Fruit fly (Drosophila melanogaster) whole organism, prepupa: ENCODE data around the gene CG13008.

Experiments
- Blimp-1 ChIP-seq: fragments of 200-800 bp; sonication (Bioruptor generic); optimal IDR thresholded peaks from 3 replicates; lab custom pipeline; 2017; ENCODE audit warnings: missing biosample characterization, missing genetic modification characterization, mild to moderate bottlenecking, moderate library complexity, missing genetic modification reagents
- CG10631 ChIP-seq: fragments of 200-800 bp; sonication (Bioruptor generic); optimal IDR thresholded peaks from 2 replicates; lab custom pipeline; 2016; ENCODE audit warnings: missing biosample characterization, missing genetic modification characterization
- CG10669 ChIP-seq: fragments of 200-800 bp; sonication (Bioruptor generic); optimal IDR thresholded peaks from 3 replicates; lab custom pipeline; 2018; ENCODE audit warnings: missing biosample characterization, mild to moderate bottlenecking, missing genetic modification characterization, moderate library complexity
- CG11762 ChIP-seq: fragments of 200-800 bp; sonication (Bioruptor generic); optimal IDR thresholded peaks from 3 replicates; lab custom pipeline; 2016; ENCODE audit warnings: missing biosample characterization, missing genetic modification characterization; ENCODE audit not compliant: insufficient read depth
- CG11902 ChIP-seq: fragments of 200-800 bp; sonication (Bioruptor generic); optimal IDR thresholded peaks from 3 replicates; lab custom pipeline; 2016; ENCODE audit warnings: missing biosample characterization, missing genetic modification characterization
- CG15336 ChIP-seq: fragments of 200-800 bp; sonication (Bioruptor generic); IDR thresholded peaks from 2 replicates; pipeline ENCODE4 v1.3.6; 2022; ENCODE audit warnings: missing biosample characterization, missing genetic modification characterization
- CG32006 ChIP-seq: fragments of 200-800 bp; sonication (Bioruptor generic); optimal IDR thresholded peaks from 3 replicates; lab custom pipeline; 2017; ENCODE audit warnings: missing biosample characterization, mild to moderate bottlenecking, missing genetic modification characterization
- CG34406 ChIP-seq: fragments of 200-800 bp; sonication (Bioruptor generic); optimal IDR thresholded peaks from 3 replicates; lab custom pipeline; 2016; ENCODE audit warnings: missing biosample characterization, missing genetic modification characterization
- CG6163 ChIP-seq: fragments of 200-800 bp; sonication (Bioruptor generic); IDR thresholded peaks from 3 replicates; pipeline ENCODE4 v1.3.6; 2022; ENCODE audit warnings: missing biosample characterization, missing genetic modification characterization
- CG6792 ChIP-seq: fragments of 200-800 bp; sonication (Bioruptor generic); optimal IDR thresholded peaks from 3 replicates; lab custom pipeline; 2016; ENCODE audit warnings: missing biosample characterization, missing genetic modification characterization
- CG6808 ChIP-seq: fragments of 200-800 bp; sonication (Bioruptor generic); optimal IDR thresholded peaks from 3 replicates; lab custom pipeline; 2017; ENCODE audit warnings: missing biosample characterization, missing genetic modification characterization, mild to moderate bottlenecking, moderate library complexity, missing genetic modification reagents
- CG6854 ChIP-seq: fragments of 200-800 bp; sonication (Bioruptor generic); optimal IDR thresholded peaks from 2 replicates; lab custom pipeline; 2017; ENCODE audit warnings: missing biosample characterization, mild to moderate bottlenecking, missing genetic modification characterization
- CG7368 ChIP-seq: fragments of 200-800 bp; sonication (Bioruptor generic); optimal IDR thresholded peaks from 3 replicates; lab custom pipeline; 2016; ENCODE audit warnings: missing biosample characterization, missing genetic modification characterization
- CG8119 ChIP-seq: fragments of 200-800 bp; sonication (Bioruptor generic); IDR thresholded peaks from 3 replicates; pipeline ENCODE4 v1.3.6; 2022; ENCODE audit warnings: missing biosample characterization, missing genetic modification characterization
- CG8319 ChIP-seq: fragments of 200-800 bp; sonication (Bioruptor generic); optimal IDR thresholded peaks from 3 replicates; lab custom pipeline; 2016; ENCODE audit warnings: missing biosample characterization, missing genetic modification characterization
- CG8632 ChIP-seq: fragments of 200-800 bp; sonication (Bioruptor generic); optimal IDR thresholded peaks from 3 replicates; lab custom pipeline; 2016; ENCODE audit warnings: missing biosample characterization, missing genetic modification characterization
- CG9139 ChIP-seq: fragments of 200-800 bp; sonication (Bioruptor generic); optimal IDR thresholded peaks from 3 replicates; lab custom pipeline; 2017; ENCODE audit warnings: missing biosample characterization, mild to moderate bottlenecking, missing genetic modification characterization
- Eip75B ChIP-seq: fragments of 200-800 bp; sonication (Bioruptor generic); optimal IDR thresholded peaks from 3 replicates; lab custom pipeline; 2016; ENCODE audit warnings: missing biosample characterization, missing genetic modification characterization
- Eip78C ChIP-seq: fragments of 200-800 bp; sonication (Bioruptor generic); peaks from one replicate; lab custom pipeline; 2016; ENCODE audit warnings: missing biosample characterization, missing genetic modification characterization
- Ets21C ChIP-seq: fragments of 200-800 bp; sonication (Bioruptor generic); optimal IDR thresholded peaks from 3 replicates; lab custom pipeline; 2016; ENCODE audit warnings: missing biosample characterization, missing genetic modification characterization
- Ets96B ChIP-seq: fragments of 200-800 bp; optimal IDR thresholded peaks from 2 replicates; lab custom pipeline; 2019; ENCODE audit warnings: missing biosample characterization, mild to moderate bottlenecking, missing genetic modification characterization, moderate library complexity
- Hr39 ChIP-seq: fragments of 200-800 bp; sonication (Bioruptor generic); optimal IDR thresholded peaks from 2 replicates; lab custom pipeline; 2016; ENCODE audit warnings: missing biosample characterization, missing genetic modification characterization
- Lpt ChIP-seq: fragments of 200-800 bp; sonication (Bioruptor generic); optimal IDR thresholded peaks from 3 replicates; lab custom pipeline; 2016; ENCODE audit warnings: missing biosample characterization, missing genetic modification characterization
- Met ChIP-seq: fragments of 200-800 bp; sonication (Bioruptor generic); optimal IDR thresholded peaks from 3 replicates; lab custom pipeline; 2016; ENCODE audit warnings: missing biosample characterization, missing genetic modification characterization
- OdsH ChIP-seq: fragments of 200-800 bp; sonication (Bioruptor generic); optimal IDR thresholded peaks from 3 replicates; lab custom pipeline; 2016; ENCODE audit warnings: missing biosample characterization, missing genetic modification characterization
- Smox ChIP-seq: fragments of 200-800 bp; sonication (Bioruptor generic); optimal IDR thresholded peaks from 3 replicates; lab custom pipeline; 2016; ENCODE audit warnings: missing biosample characterization, missing genetic modification characterization
- Sox14 ChIP-seq: fragments of 200-800 bp; sonication (Bioruptor generic); optimal IDR thresholded peaks from 3 replicates; lab custom pipeline; 2016; ENCODE audit warnings: missing biosample characterization, missing genetic modification characterization
- Sox15 ChIP-seq: fragments of 200-800 bp; sonication (Bioruptor generic); optimal IDR thresholded peaks from 3 replicates; lab custom pipeline; 2016; ENCODE audit warnings: missing biosample characterization, missing genetic modification characterization
- acj6 ChIP-seq: fragments of 200-800 bp; sonication (Bioruptor generic); optimal IDR thresholded peaks from 3 replicates; lab custom pipeline; 2016; ENCODE audit warnings: missing biosample characterization, missing genetic modification characterization
- cyc ChIP-seq: fragments of 200-800 bp; sonication (Bioruptor generic); optimal IDR thresholded peaks from 3 replicates; lab custom pipeline; 2016; ENCODE audit warnings: missing biosample characterization, missing genetic modification characterization
- eg ChIP-seq: fragments of 200-800 bp; sonication (Bioruptor generic); IDR thresholded peaks from 3 replicates; pipeline ENCODE4 v1.3.6; 2022; ENCODE audit warnings: missing biosample characterization, missing genetic modification characterization
- esn ChIP-seq: fragments of 200-800 bp; sonication (Bioruptor generic); optimal IDR thresholded peaks from 2 replicates; lab custom pipeline; 2016; ENCODE audit warnings: missing biosample characterization, mild to moderate bottlenecking, missing genetic modification characterization, moderate library complexity
- fd59A ChIP-seq: fragments of 200-800 bp; sonication (Bioruptor generic); optimal IDR thresholded peaks from 2 replicates; lab custom pipeline; 2017; ENCODE audit warnings: missing biosample characterization, mild to moderate bottlenecking, missing genetic modification characterization, missing genetic modification reagents
- fkh ChIP-seq: fragments of 200-800 bp; sonication (Bioruptor generic); optimal IDR thresholded peaks from 3 replicates; lab custom pipeline; 2017; ENCODE audit warnings: missing biosample characterization, mild to moderate bottlenecking, missing genetic modification characterization, moderate library complexity
- lz ChIP-seq: fragments of 200-800 bp; sonication (Bioruptor generic); optimal IDR thresholded peaks from 3 replicates; lab custom pipeline; 2016; ENCODE audit warnings: missing biosample characterization, missing genetic modification characterization
- net ChIP-seq: fragments of 200-800 bp; sonication (Bioruptor generic); optimal IDR thresholded peaks from 3 replicates; lab custom pipeline; 2016; ENCODE audit warnings: missing biosample characterization, missing genetic modification characterization
- pdm3 ChIP-seq: fragments of 200-800 bp; sonication (Bioruptor generic); optimal IDR thresholded peaks from 3 replicates; lab custom pipeline; 2016; ENCODE audit warnings: missing biosample characterization, missing genetic modification characterization
- salr ChIP-seq, 2 experiments: fragments of 200-800 bp; sonication (Bioruptor generic); optimal IDR thresholded peaks; 3 replicates each; lab custom pipeline; 2016 to 2018; ENCODE audit warnings: missing biosample characterization in 2 of 2, missing genetic modification characterization in 2 of 2, mild to moderate bottlenecking in 1 of 2
- spab ChIP-seq: fragments of 200-800 bp; sonication (Bioruptor generic); optimal IDR thresholded peaks from 2 replicates; lab custom pipeline; 2017; ENCODE audit warnings: missing biosample characterization, mild to moderate bottlenecking, missing genetic modification characterization, missing genetic modification reagents
- ss ChIP-seq, 2 experiments: fragments of 200-800 bp; sonication (Bioruptor generic); optimal IDR thresholded peaks; 2 replicates in 1 of 2; 3 replicates in 1 of 2; lab custom pipeline; 2017 to 2018; ENCODE audit warnings: mild to moderate bottlenecking in 2 of 2, missing biosample characterization in 2 of 2, missing genetic modification characterization in 2 of 2, moderate library complexity in 1 of 2
- svp ChIP-seq: fragments of 200-800 bp; sonication (Bioruptor generic); peaks from one replicate; lab custom pipeline; 2016; ENCODE audit warnings: missing biosample characterization, missing genetic modification characterization
- topi ChIP-seq: fragments of 200-800 bp; sonication (Bioruptor generic); optimal IDR thresholded peaks from 3 replicates; lab custom pipeline; 2016; ENCODE audit warnings: missing biosample characterization, missing genetic modification characterization

CG13008 gene

dm6 chrX:16711003-16711402 lies at the start of gene CG13008:
TSS of gene CG13008 (plus strand) at chrX:16711303.
- no peak for TF ChIP-seq CG6808 (GFP tag; lab: Kevin White, UChicago)
- TF ChIP-seq CG6854: no peak
- no peak for TF ChIP-seq ss (GFP tag; optimal IDR thresholded peaks at IDR 0.05; lab: Kevin White, UChicago)
- no peak for TF ChIP-seq acj6

dm6 chrX:16664405-16665064 lies 46.6 kb upstream of the CG13008 start, which contains the start of gene CG15865:
TSS of gene CG15865 (minus strand) at chrX:16664455.
- TF ChIP-seq Blimp-1 (GFP tag; lab: Kevin White, UChicago) (no peak), CG32006 (GFP tag; lab: Kevin White, UChicago) (no peak), spab (no peak), svp (GFP tag; lab: Kevin White, UChicago) (peak; percentile 70), Smox (peak; percentile 16), CG15336 (no peak), CG6163 (GFP tag; lab: Robert Waterston, UW) (no peak), topi (GFP tag; lab: Kevin White, UChicago) (no peak), Lpt (GFP tag; lab: Kevin White, UChicago) (no peak), Sox14 (GFP tag; lab: Kevin White, UChicago) (no peak), CG10631 (GFP tag; lab: Kevin White, UChicago) (no peak), acj6 (no peak), eg (GFP tag; lab: Robert Waterston, UW) (no peak), CG6854 (no peak), CG10669 (GFP tag; lab: Kevin White, UChicago) (no peak), esn (GFP tag; lab: Kevin White, UChicago) (no peak), CG7368 (GFP tag; lab: Kevin White, UChicago) (no peak), CG8632 (no peak), CG11902 (GFP tag; lab: Kevin White, UChicago) (no peak), OdsH (GFP tag; lab: Kevin White, UChicago) (no peak), Ets96B (tag; lab: Kevin White, UChicago) (peak; percentile 5), lz (no peak), Hr39 (no peak), Eip75B (GFP tag; lab: Kevin White, UChicago) (no peak), Ets21C (GFP tag; lab: Kevin White, UChicago) (no peak), CG34406 (no peak), net (no peak), CG6792 (GFP tag; lab: Kevin White, UChicago) (no peak), fd59A (no peak), CG6808 (GFP tag; lab: Kevin White, UChicago) (peak; percentile 16), CG9139 (GFP tag; lab: Kevin White, UChicago) (no peak), CG8319 (GFP tag; lab: Kevin White, UChicago) (no peak), Eip78C (GFP tag; lab: Kevin White, UChicago) (peak; percentile 72), pdm3 (no peak), CG8119 (GFP tag; lab: Robert Waterston, UW) (no peak), ss (GFP tag; optimal IDR thresholded peaks at IDR 0.05; lab: Kevin White, UChicago) (peak in 1 of 2 experiments; percentile 11), salr (GFP tag; optimal IDR thresholded peaks at IDR 0.05; lab: Kevin White, UChicago) (no peak), cyc (GFP tag; lab: Kevin White, UChicago) (no peak), CG11762 (GFP tag; lab: Kevin White, UChicago) (no peak), Met (GFP tag; lab: Kevin White, UChicago) (no peak), fkh (peak; percentile 7), Sox15 (GFP tag; lab: Kevin White, UChicago) (no peak)
